Worm (Caenorhabditis elegans): Measurements from ENCODE around the gene col-161.

col-161 gene

DNA sequence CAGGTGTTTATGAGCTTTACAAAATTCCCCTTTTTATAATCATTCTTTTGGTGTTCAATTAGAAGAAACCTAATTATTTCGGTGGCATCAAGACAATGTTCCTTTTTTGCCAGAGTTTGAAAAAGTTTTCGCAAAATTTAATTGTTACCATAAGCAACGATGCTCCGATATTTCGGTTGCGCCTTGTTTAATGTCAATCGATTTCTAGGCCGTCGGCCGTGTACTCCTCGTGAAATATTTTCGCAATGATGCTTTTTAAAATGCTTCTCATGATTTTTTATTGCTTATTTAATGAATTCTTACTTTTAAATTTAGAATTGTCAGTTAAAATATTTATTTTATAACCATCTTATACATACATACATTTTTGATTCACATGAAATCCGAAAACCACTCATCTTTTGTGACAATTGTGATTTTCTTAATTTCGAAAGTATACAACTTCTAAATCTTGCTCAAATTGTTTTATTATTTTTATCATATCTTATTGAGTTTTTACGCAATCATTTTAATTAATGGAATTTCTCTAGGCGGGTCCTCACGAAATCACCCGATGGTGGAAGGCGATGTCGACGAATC, 4.7 kb downstream of the col-161 start, which contains the start of gene C50B6.3 (continued):
- TF ChIP-seq repo-1 (tag; optimal IDR thresholded peaks at IDR 0.05) (no peak), ztf-28 (GFP tag; IDR thresholded peaks at IDR 0.05) (0 out of 2 replicates have a peak, but pooled peaks have one; percentile 35), T26A5.8 (tag; optimal IDR thresholded peaks at IDR 0.05) (no peak), attf-6 (GFP tag; IDR thresholded peaks at IDR 0.05) (no peak), unc-130 (GFP tag; optimal IDR thresholded peaks at IDR 0.05) (peak; percentile 70), mxl-1 (tag; optimal IDR thresholded peaks at IDR 0.05) (no peak), let-526 (GFP tag; IDR thresholded peaks at IDR 0.05) (no peak; the same call in 1 of the 2 replicates), ZK185.1 (tag; optimal IDR thresholded peaks at IDR 0.05; ENCODE audit: poor library complexity, severe bottlenecking) (peak; percentile 96), sea-2 (GFP tag; IDR thresholded peaks at IDR 0.05) (no peak), D2030.7 (GFP tag; IDR thresholded peaks at IDR 0.05) (peak; percentile 48; the same call in 1 of the 2 replicates), ztf-6 (GFP tag; IDR thresholded peaks at IDR 0.05) (no peak), dpl-1 (GFP tag; optimal IDR thresholded peaks at IDR 0.05) (peak; percentile 40), nhr-120 (GFP tag; IDR thresholded peaks at IDR 0.05) (no peak), lag-1 (GFP tag; IDR thresholded peaks at IDR 0.05) (no peak), bed-2 (GFP tag; IDR thresholded peaks at IDR 0.05) (0 out of 2 replicates have a peak, but pooled peaks have one; percentile 23), madf-3 (GFP tag; IDR thresholded peaks at IDR 0.05) (0 out of 2 replicates have a peak, but pooled peaks have one; percentile 33), hsf-1 (GFP tag; IDR thresholded peaks at IDR 0.05) (no peak), lin-35 (GFP tag; optimal IDR thresholded peaks at IDR 0.05) (peak in 1 of 3 experiments; percentile 72), die-1 (tag; optimal IDR thresholded peaks at IDR 0.05) (no peak), ceh-27 (GFP tag; optimal IDR thresholded peaks at IDR 0.05) (peak; percentile 82), K12H6.12 (tag; optimal IDR thresholded peaks at IDR 0.05) (peak; percentile 44), him-1 (tag; optimal IDR thresholded peaks at IDR 0.05) (no peak), dpff-1 (tag; optimal IDR thresholded peaks at IDR 0.05) (no peak), rcor-1 (GFP tag; IDR thresholded peaks at IDR 0.05) (no peak), lsl-1 (GFP tag; optimal IDR thresholded peaks at IDR 0.05) (peak; percentile 70), snpc-3.4 (tag; optimal IDR thresholded peaks at IDR 0.05) (peak; percentile 42), madf-6 (GFP tag; IDR thresholded peaks at IDR 0.05) (peak; percentile 82), ceh-58 (GFP tag; IDR thresholded peaks at IDR 0.05) (no peak), athp-1 (tag; optimal IDR thresholded peaks at IDR 0.05) (peak; percentile 30), akir-1 (GFP tag; optimal IDR thresholded peaks at IDR 0.05) (peak; percentile 63), ceh-91 (GFP tag; IDR thresholded peaks at IDR 0.05) (peak; percentile 47; the same call in 1 of the 2 replicates), Y95B8A.8 (GFP tag; IDR thresholded peaks at IDR 0.05) (no peak), attf-5 (GFP tag; optimal IDR thresholded peaks at IDR 0.05) (peak; percentile 41), nhr-179 (tag; optimal IDR thresholded peaks at IDR 0.05) (no peak), lin-40 (tag; optimal IDR thresholded peaks at IDR 0.05) (peak; percentile 65), mcd-1 (GFP tag; IDR thresholded peaks at IDR 0.05) (peak; percentile 59; the same call in 1 of the 2 replicates), rpc-1 (optimal IDR thresholded peaks at IDR 0.05) (no peak), rpc-1 (tag; optimal IDR thresholded peaks at IDR 0.05) (no peak)

DNA sequence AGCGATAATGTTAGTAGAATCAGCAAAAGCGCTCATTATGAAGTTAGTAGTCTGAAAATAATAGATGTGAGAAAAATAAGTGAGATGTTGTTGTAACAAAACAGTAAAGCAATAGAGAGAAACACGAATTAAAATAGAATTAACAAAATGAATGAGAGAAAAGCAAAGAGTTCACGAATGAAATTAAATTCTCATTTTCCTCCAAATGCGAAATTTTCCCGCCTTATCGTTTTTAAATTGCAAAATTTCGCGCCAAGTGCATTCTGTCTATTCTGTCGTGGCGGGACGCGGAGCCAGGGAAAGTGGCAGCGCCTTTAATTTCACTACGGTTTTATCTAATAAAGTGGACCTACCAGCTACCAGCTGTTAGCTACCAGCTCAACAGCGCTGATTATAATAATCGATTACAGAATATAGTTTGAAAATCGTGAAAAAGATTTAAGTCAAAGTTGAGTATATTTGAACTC, 5.6 kb downstream of the col-161 start, which contains the start of gene nasp-2:
Gene nasp-2 (minus strand): TSS at position 51 of the 467 bp plus-strand sequence.
- peak; percentile 68 for TF ChIP-seq hmg-1.2 (GFP tag; IDR thresholded peaks at IDR 0.05)
- peak; percentile 52 for TF ChIP-seq hrde-1 (tag; optimal IDR thresholded peaks at IDR 0.05; ENCODE audit: borderline replicate concordance)
- TF ChIP-seq ceh-27 (GFP tag; optimal IDR thresholded peaks at IDR 0.05), result peak; percentile 5
- TF ChIP-seq cebp-1 (GFP tag; IDR thresholded peaks at IDR 0.05), result no peak
- peak; percentile 25 for TF ChIP-seq cebp-1 (tag; optimal IDR thresholded peaks at IDR 0.05)
- no peak for TF ChIP-seq ama-1 (optimal IDR thresholded peaks at IDR 0.05)
- TF ChIP-seq ama-1 (GFP tag; optimal IDR thresholded peaks at IDR 0.05), result no peak
- TF ChIP-seq lir-1 (GFP tag; conservative IDR thresholded peaks at IDR 0.05), result peak; percentile 84
- TF ChIP-seq lin-26 (GFP tag; IDR thresholded peaks at IDR 0.05), result peak; percentile 77
- peak; percentile 27 to 82 (median 73) for TF ChIP-seq lin-35 (GFP tag; optimal IDR thresholded peaks at IDR 0.05)
- TF ChIP-seq rcor-1 (GFP tag; IDR thresholded peaks at IDR 0.05), result peak; percentile 94
- TF ChIP-seq lin-40 (tag; optimal IDR thresholded peaks at IDR 0.05), result no peak
- TF ChIP-seq Y95B8A.8 (GFP tag; IDR thresholded peaks at IDR 0.05), result peak; percentile 97
- TF ChIP-seq hsf-1 (GFP tag; IDR thresholded peaks at IDR 0.05), result peak; percentile 91
- peak; percentile 92 for TF ChIP-seq B0336.3 (GFP tag; IDR thresholded peaks at IDR 0.05)
- peak; percentile 50 for TF ChIP-seq him-1 (tag; optimal IDR thresholded peaks at IDR 0.05)
- TF ChIP-seq tbp1 (GFP tag; optimal IDR thresholded peaks at IDR 0.05), result peak; percentile 73
- TF ChIP-seq hmg-20 (GFP tag; IDR thresholded peaks at IDR 0.05), result peak; percentile 64
